Fruit fly (Drosophila melanogaster) whole organism, embryonic: Measurements from ENCODE around the gene net.

Experiments
- Ada2b ChIP-seq: fragments of 200-800 bp; sonication (Bioruptor generic); IDR thresholded peaks from 2 replicates; pipeline ENCODE4 v1.3.6; 2022; ENCODE audit warnings: missing biosample characterization, missing genetic modification characterization
- Blimp-1 ChIP-seq: fragments of 200-800 bp; sonication (Bioruptor generic); optimal IDR thresholded peaks from 3 replicates; lab custom pipeline; 2018; ENCODE audit warnings: missing biosample characterization, missing genetic modification characterization, mild to moderate bottlenecking, moderate library complexity, missing genetic modification reagents
- Bteb2 ChIP-seq: fragments of 200-800 bp; sonication (Bioruptor generic); optimal IDR thresholded peaks from 2 replicates; lab custom pipeline; 2016; ENCODE audit warnings: missing biosample characterization, missing genetic modification characterization
- CG11398 ChIP-seq: fragments of 200-800 bp; sonication (Bioruptor generic); optimal IDR thresholded peaks from 2 replicates; lab custom pipeline; 2016; ENCODE audit warnings: missing biosample characterization, missing genetic modification characterization
- CG12071 ChIP-seq: fragments of 200-800 bp; sonication (Bioruptor generic); optimal IDR thresholded peaks from 3 replicates; lab custom pipeline; 2018; ENCODE audit warnings: missing biosample characterization, mild to moderate bottlenecking, missing genetic modification characterization
- CG12659 ChIP-seq: fragments of 200-800 bp; sonication (Bioruptor generic); optimal IDR thresholded peaks from 3 replicates; lab custom pipeline; 2017; ENCODE audit warnings: mild to moderate bottlenecking, missing biosample characterization, missing genetic modification reagents, missing genetic modification characterization
- CG12769 ChIP-seq: fragments of 200-800 bp; sonication (Bioruptor generic); optimal IDR thresholded peaks from 2 replicates; lab custom pipeline; 2019; ENCODE audit warnings: missing biosample characterization, mild to moderate bottlenecking, missing genetic modification characterization, moderate library complexity
- CG13424 ChIP-seq: fragments of 200-800 bp; sonication (Bioruptor generic); optimal IDR thresholded peaks from 2 replicates; lab custom pipeline; 2019; ENCODE audit warnings: missing biosample characterization, mild to moderate bottlenecking, missing genetic modification characterization, moderate library complexity
- CG15269 ChIP-seq: fragments of 200-800 bp; sonication (Bioruptor generic); optimal IDR thresholded peaks from 2 replicates; lab custom pipeline; 2018; ENCODE audit warnings: missing biosample characterization, mild to moderate bottlenecking, missing genetic modification characterization, moderate library complexity
- CG17568 ChIP-seq: fragments of 200-800 bp; sonication (Bioruptor generic); optimal IDR thresholded peaks from 2 replicates; lab custom pipeline; 2018; ENCODE audit warnings: missing biosample characterization, mild to moderate bottlenecking, missing genetic modification characterization, moderate library complexity
- CG18599 ChIP-seq: fragments of 200-800 bp; sonication (Bioruptor generic); optimal IDR thresholded peaks from 3 replicates; lab custom pipeline; 2017; ENCODE audit warnings: missing biosample characterization, missing genetic modification characterization, mild to moderate bottlenecking, moderate library complexity, missing genetic modification reagents
- CG2875 ChIP-seq: fragments of 200-800 bp; sonication (Bioruptor generic); optimal IDR thresholded peaks from 2 replicates; lab custom pipeline; 2017; ENCODE audit warnings: missing biosample characterization, mild to moderate bottlenecking, missing genetic modification characterization, missing genetic modification reagents
- CG3281 ChIP-seq: fragments of 200-800 bp; sonication (Bioruptor generic); optimal IDR thresholded peaks from 3 replicates; lab custom pipeline; 2017; ENCODE audit warnings: missing biosample characterization, mild to moderate bottlenecking, missing genetic modification characterization
- CG4424 ChIP-seq: fragments of 200-800 bp; sonication (Bioruptor generic); optimal IDR thresholded peaks from 3 replicates; lab custom pipeline; 2016; ENCODE audit warnings: missing biosample characterization, missing genetic modification characterization
- CG4707 ChIP-seq: fragments of 200-800 bp; sonication (Bioruptor generic); optimal IDR thresholded peaks from 2 replicates; lab custom pipeline; 2018; ENCODE audit warnings: missing biosample characterization, mild to moderate bottlenecking, missing genetic modification characterization, moderate library complexity
- CG4730 ChIP-seq: fragments of 200-800 bp; sonication (Bioruptor generic); IDR thresholded peaks from 2 replicates; pipeline ENCODE4 v1.3.6; 2022; ENCODE audit warnings: missing biosample characterization, missing genetic modification characterization
- CG6254 ChIP-seq: fragments of 200-800 bp; sonication (Bioruptor generic); optimal IDR thresholded peaks from 3 replicates; lab custom pipeline; 2017; ENCODE audit warnings: mild to moderate bottlenecking, missing biosample characterization, missing genetic modification reagents, missing genetic modification characterization
- CG6765 ChIP-seq: fragments of 200-800 bp; sonication (Bioruptor generic); optimal IDR thresholded peaks from 3 replicates; lab custom pipeline; 2017; ENCODE audit warnings: missing biosample characterization, mild to moderate bottlenecking, missing genetic modification characterization
- CG6813 ChIP-seq: fragments of 200-800 bp; sonication (Bioruptor generic); optimal IDR thresholded peaks from 2 replicates; lab custom pipeline; 2017; ENCODE audit warnings: missing biosample characterization, missing genetic modification characterization, mild to moderate bottlenecking, moderate library complexity, missing genetic modification reagents
- CG7963 ChIP-seq: fragments of 200-800 bp; sonication (Bioruptor generic); IDR thresholded peaks from 3 replicates; pipeline ENCODE4 v1.3.6; 2022; ENCODE audit warnings: missing biosample characterization, missing genetic modification characterization; ENCODE audit not compliant: partially characterized antibody
- CG8924 ChIP-seq: fragments of 200-800 bp; optimal IDR thresholded peaks from 3 replicates; lab custom pipeline; 2019; ENCODE audit warnings: missing biosample characterization, mild to moderate bottlenecking, missing genetic modification characterization, moderate library complexity
- CG8944 ChIP-seq: fragments of 200-800 bp; sonication (Bioruptor generic); optimal IDR thresholded peaks from 3 replicates; lab custom pipeline; 2016; ENCODE audit warnings: missing biosample characterization, missing genetic modification characterization
- CrebB ChIP-seq: fragments of 200-800 bp; sonication (Bioruptor generic); optimal IDR thresholded peaks from 3 replicates; lab custom pipeline; 2018; ENCODE audit warnings: missing biosample characterization, mild to moderate bottlenecking, missing genetic modification characterization
- Fer1 ChIP-seq: fragments of 200-800 bp; sonication (Bioruptor generic); optimal IDR thresholded peaks from 2 replicates; lab custom pipeline; 2017; ENCODE audit warnings: missing biosample characterization, mild to moderate bottlenecking, missing genetic modification characterization
- Fer3 ChIP-seq: fragments of 200-800 bp; sonication (Bioruptor generic); optimal IDR thresholded peaks from 2 replicates; lab custom pipeline; 2018; ENCODE audit warnings: missing biosample characterization, mild to moderate bottlenecking, missing genetic modification characterization, moderate library complexity
- Hr51 ChIP-seq, 2 experiments: fragments of 200-800 bp; sonication (Bioruptor generic); optimal IDR thresholded peaks; 2 replicates in 1 of 2; 3 replicates in 1 of 2; lab custom pipeline; 2016 to 2018; ENCODE audit warnings: missing biosample characterization in 2 of 2, missing genetic modification characterization in 2 of 2, mild to moderate bottlenecking in 1 of 2, moderate library complexity in 1 of 2
- Jarid2 ChIP-seq: fragments of 200-800 bp; sonication (Bioruptor generic); optimal IDR thresholded peaks from 3 replicates; lab custom pipeline; 2017; ENCODE audit warnings: mild to moderate bottlenecking, missing biosample characterization, missing genetic modification reagents, missing genetic modification characterization
- Lhr ChIP-seq: fragments of 200-800 bp; sonication (Bioruptor generic); optimal IDR thresholded peaks from 3 replicates; lab custom pipeline; 2017; ENCODE audit warnings: mild to moderate bottlenecking, missing biosample characterization, missing genetic modification reagents, missing genetic modification characterization
- Mad ChIP-seq: fragments of 200-800 bp; sonication (Bioruptor generic); optimal IDR thresholded peaks from 2 replicates; lab custom pipeline; 2016; ENCODE audit warnings: missing biosample characterization, missing genetic modification characterization
- Meics ChIP-seq: fragments of 200-800 bp; sonication (Bioruptor generic); optimal IDR thresholded peaks from 2 replicates; lab custom pipeline; 2017; ENCODE audit warnings: missing biosample characterization, mild to moderate bottlenecking, missing genetic modification characterization
- Mrtf ChIP-seq: fragments of 200-800 bp; sonication (Bioruptor generic); IDR thresholded peaks from 3 replicates; pipeline ENCODE4 v1.3.6; 2022; ENCODE audit warnings: missing biosample characterization, missing genetic modification characterization
- Pdp1 ChIP-seq, 2 experiments: fragments of 200-800 bp; sonication (Bioruptor generic); optimal IDR thresholded peaks; 3 replicates each; lab custom pipeline; 2016; ENCODE audit warnings: missing biosample characterization in 2 of 2, missing genetic modification characterization in 2 of 2, mild to moderate bottlenecking in 1 of 2, moderate library complexity in 1 of 2
- Sox102F ChIP-seq: fragments of 200-800 bp; sonication (Bioruptor generic); optimal IDR thresholded peaks from 2 replicates; lab custom pipeline; 2018; ENCODE audit warnings: missing biosample characterization, mild to moderate bottlenecking, missing genetic modification characterization, moderate library complexity
- Usf ChIP-seq: fragments of 200-800 bp; sonication (Bioruptor generic); optimal IDR thresholded peaks from 2 replicates; lab custom pipeline; 2017; ENCODE audit warnings: missing genotype, missing biosample characterization, missing genetic modification characterization
- Xbp1 ChIP-seq: fragments of 200-800 bp; sonication (Bioruptor generic); optimal IDR thresholded peaks from 3 replicates; lab custom pipeline; 2016; ENCODE audit warnings: missing biosample characterization, mild to moderate bottlenecking, missing genetic modification characterization
- Xrp1 ChIP-seq: fragments of 200-800 bp; sonication (Bioruptor generic); IDR thresholded peaks from 2 replicates; pipeline ENCODE4 v1.3.6; 2022; ENCODE audit warnings: missing biosample characterization, missing genetic modification characterization
- br ChIP-seq: fragments of >200 bp; optimal IDR thresholded peaks from 2 replicates; lab custom pipeline; 2017
- dmrt11E ChIP-seq: fragments of 200-800 bp; sonication (Bioruptor generic); optimal IDR thresholded peaks from 3 replicates; lab custom pipeline; 2018; ENCODE audit warnings: missing biosample characterization, mild to moderate bottlenecking, missing genetic modification characterization, moderate library complexity
- dmrt99B ChIP-seq: fragments of 200-800 bp; sonication (Bioruptor generic); optimal IDR thresholded peaks from 2 replicates; lab custom pipeline; 2018; ENCODE audit warnings: missing biosample characterization, mild to moderate bottlenecking, missing genetic modification characterization, moderate library complexity
- fd96Cb ChIP-seq: fragments of 200-800 bp; sonication (Bioruptor generic); optimal IDR thresholded peaks from 2 replicates; lab custom pipeline; 2018; ENCODE audit warnings: missing biosample characterization, mild to moderate bottlenecking, missing genetic modification characterization, moderate library complexity
- gsb-n ChIP-seq: fragments of 200-800 bp; sonication (Bioruptor generic); optimal IDR thresholded peaks from 3 replicates; lab custom pipeline; 2018; ENCODE audit warnings: missing biosample characterization, mild to moderate bottlenecking, missing genetic modification characterization
- lab ChIP-seq: fragments of 200-800 bp; sonication (Bioruptor generic); optimal IDR thresholded peaks from 3 replicates; lab custom pipeline; 2017; ENCODE audit warnings: missing biosample characterization, missing genetic modification characterization, mild to moderate bottlenecking, moderate library complexity, missing genetic modification reagents
- lilli ChIP-seq: fragments of 200-800 bp; sonication (Bioruptor generic); optimal IDR thresholded peaks from 3 replicates; lab custom pipeline; 2016; ENCODE audit warnings: missing biosample characterization, missing genetic modification characterization
- lola ChIP-seq, 3 experiments: fragments of >200 bp in 2 of 3; fragments of 200-800 bp in 1 of 3; sonication (Bioruptor generic) in 1 of 3; optimal IDR thresholded peaks; 2 replicates each; lab custom pipeline; 2017 to 2019; ENCODE audit warnings: missing biosample characterization in 3 of 3, missing genetic modification characterization in 3 of 3, mild to moderate bottlenecking in 1 of 3, moderate library complexity in 1 of 3
- onecut ChIP-seq: fragments of 200-800 bp; sonication (Bioruptor generic); IDR thresholded peaks from 2 replicates; pipeline ENCODE4 v1.3.6; 2022; ENCODE audit warnings: missing biosample characterization, missing genetic modification characterization
- pfk ChIP-seq: fragments of 200-800 bp; sonication (Bioruptor generic); optimal IDR thresholded peaks from 2 replicates; lab custom pipeline; 2018; ENCODE audit warnings: missing biosample characterization, mild to moderate bottlenecking, missing genetic modification characterization, moderate library complexity
- stc ChIP-seq: fragments of 200-800 bp; sonication (Bioruptor generic); IDR thresholded peaks from 2 replicates; pipeline ENCODE4 v1.3.6; 2022; ENCODE audit warnings: missing biosample characterization, missing genetic modification characterization
- stwl ChIP-seq: fragments of 200-800 bp; sonication (Bioruptor generic); optimal IDR thresholded peaks from 3 replicates; lab custom pipeline; 2018; ENCODE audit warnings: missing biosample characterization, mild to moderate bottlenecking, missing genetic modification characterization, moderate library complexity
- tio ChIP-seq: fragments of 200-800 bp; sonication (Bioruptor generic); optimal IDR thresholded peaks from 2 replicates; lab custom pipeline; 2017; ENCODE audit warnings: missing biosample characterization, missing genetic modification characterization, inconsistent platforms

Gene net

dm6 chr2L:81198-81597 lies 6.0 kb downstream of the net start (continued):
- TF ChIP-seq Jarid2 (GFP tag; lab: Kevin White, UChicago) (no peak), Meics (GFP tag; lab: Kevin White, UChicago) (peak; percentile 48), Usf (GFP tag; lab: Kevin White, UChicago) (no peak), Ada2b (GFP tag; lab: Robert Waterston, UW) (no peak), Fer1 (GFP tag; lab: Kevin White, UChicago) (peak; percentile 76), CG12769 (tag; lab: Kevin White, UChicago) (peak; percentile 35), stc (GFP tag; lab: Robert Waterston, UW) (peak; percentile 59), lab (GFP tag; lab: Kevin White, UChicago) (peak; percentile 84), pfk (GFP tag; lab: Kevin White, UChicago) (peak; percentile 26), gsb-n (peak; percentile 11), Blimp-1 (peak; percentile 46), CG8924 (tag; lab: Kevin White, UChicago) (peak; percentile 6), CG4707 (GFP tag; lab: Kevin White, UChicago) (peak; percentile 35), CG11398 (peak; percentile 35), fd96Cb (tag; lab: Kevin White, UChicago) (no peak), CG18599 (GFP tag; lab: Kevin White, UChicago) (peak; percentile 74), CG4424 (GFP tag; lab: Kevin White, UChicago) (peak; percentile 14), CG4730 (GFP tag; lab: Robert Waterston, UW) (no peak), Fer3 (tag; lab: Kevin White, UChicago) (peak; percentile 45), dmrt99B (peak; percentile 28), Lhr (peak; percentile 25), CG12659 (GFP tag; lab: Kevin White, UChicago) (peak; percentile 23), CrebB (peak; percentile 55), CG6765 (GFP tag; lab: Kevin White, UChicago) (peak; percentile 78), Pdp1 (GFP tag; optimal IDR thresholded peaks at IDR 0.05; lab: Kevin White, UChicago) (peak in 1 of 2 experiments; percentile 42), Bteb2 (GFP tag; lab: Kevin White, UChicago) (peak; percentile 12), Xrp1 (GFP tag; lab: Robert Waterston, UW) (peak; percentile 55), CG13424 (peak; percentile 25), CG12071 (peak; percentile 79), CG7963 (GFP tag; lab: Robert Waterston, UW) (no peak), br (no peak), tio (no peak), Xbp1 (no peak), CG3281 (GFP tag; lab: Kevin White, UChicago) (peak; percentile 63), lilli (GFP tag; lab: Kevin White, UChicago) (peak; percentile 2), Mrtf (GFP tag; lab: Robert Waterston, UW) (no peak), dmrt11E (no peak), CG2875 (GFP tag; lab: Kevin White, UChicago) (peak; percentile 66), stwl (tag; lab: Kevin White, UChicago) (no peak), CG6813 (GFP tag; lab: Kevin White, UChicago) (peak; percentile 76), onecut (GFP tag; lab: Robert Waterston, UW) (0 out of 2 replicates have a peak, but pooled peaks have one; percentile 15), CG8944 (GFP tag; lab: Kevin White, UChicago) (no peak), Hr51 (GFP tag; optimal IDR thresholded peaks at IDR 0.05; lab: Kevin White, UChicago) (peak in 1 of 2 experiments; percentile 10), lola (GFP tag; optimal IDR thresholded peaks at IDR 0.05; lab: Kevin White, UChicago) (peak in 1 of 3 experiments; percentile 1), CG17568 (peak; percentile 72), CG15269 (tag; lab: Kevin White, UChicago) (peak; percentile 29), CG6254 (peak; percentile 7), Sox102F (GFP tag; lab: Kevin White, UChicago) (peak; percentile 28), Mad (GFP tag; lab: Kevin White, UChicago) (no peak)
